Worm (Caenorhabditis elegans): ENCODE measurements around the gene srz-20.

Gene srz-20

DNA sequence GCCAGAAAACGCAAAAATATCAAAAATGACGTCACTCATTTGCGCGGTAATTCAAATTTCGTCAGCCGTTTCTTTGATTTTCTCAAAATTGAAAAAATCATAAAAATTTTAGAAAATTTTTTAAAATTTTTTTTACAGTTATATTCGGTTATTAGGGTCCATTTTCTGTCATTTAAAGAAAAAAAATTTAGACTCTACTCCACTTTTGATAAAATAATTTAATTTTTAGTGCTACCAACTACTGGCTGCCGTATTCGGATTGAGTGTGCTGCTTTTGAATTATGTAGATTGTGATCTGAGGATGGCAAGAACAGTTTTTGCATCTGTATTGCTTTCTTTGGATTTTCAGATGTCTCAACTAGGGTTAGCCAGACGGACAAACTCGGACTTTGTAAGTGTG lies 47.2 kb downstream of the srz-20 start, which contains the start of gene Y46C8AM.1:
Gene Y46C8AM.1, plus strand, starts transcription at position 301 of the 400 bp plus-strand sequence.
- TF ChIP-seq drap-1 (GFP tag; optimal IDR thresholded peaks at IDR 0.05) (no peak), blmp-1 (tag; optimal IDR thresholded peaks at IDR 0.05) (no peak), nhr-237 (tag; optimal IDR thresholded peaks at IDR 0.05) (no peak), lsy-2 (tag; optimal IDR thresholded peaks at IDR 0.05) (no peak)

DNA sequence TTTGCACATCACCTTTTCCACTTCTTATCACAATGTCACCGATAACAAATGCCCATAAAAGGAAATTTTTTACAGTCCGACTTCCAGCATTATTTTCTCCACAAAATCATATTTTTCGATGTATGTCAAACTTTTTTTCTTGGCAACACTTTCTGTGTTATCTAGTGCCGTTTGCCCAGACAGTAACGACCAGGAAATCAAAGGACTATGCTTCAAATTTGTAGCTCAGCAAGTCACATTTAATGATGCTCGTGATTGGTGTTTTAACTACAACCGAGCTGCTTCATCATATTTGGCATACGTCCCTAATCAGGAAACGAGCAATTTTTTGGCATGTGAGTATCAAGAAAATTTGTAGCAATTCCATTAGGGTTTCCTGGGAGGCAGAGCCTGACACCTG lies 48.1 kb downstream of the srz-20 start:
- no peak for TF ChIP-seq zip-8 (tag; optimal IDR thresholded peaks at IDR 0.05)
- TF ChIP-seq snpc-4 (tag; optimal IDR thresholded peaks at IDR 0.05) = no peak
- no peak for TF ChIP-seq tbx-8 (GFP tag; optimal IDR thresholded peaks at IDR 0.05)
- TF ChIP-seq mls-2 (tag; optimal IDR thresholded peaks at IDR 0.05) = no peak
- TF ChIP-seq M03D4.4 (tag; optimal IDR thresholded peaks at IDR 0.05) = no peak
- no peak for TF ChIP-seq bed-3 (GFP tag; optimal IDR thresholded peaks at IDR 0.05)
- TF ChIP-seq ceh-43 (GFP tag; optimal IDR thresholded peaks at IDR 0.05) = no peak
- TF ChIP-seq lin-13 (tag; optimal IDR thresholded peaks at IDR 0.05) = no peak

DNA sequence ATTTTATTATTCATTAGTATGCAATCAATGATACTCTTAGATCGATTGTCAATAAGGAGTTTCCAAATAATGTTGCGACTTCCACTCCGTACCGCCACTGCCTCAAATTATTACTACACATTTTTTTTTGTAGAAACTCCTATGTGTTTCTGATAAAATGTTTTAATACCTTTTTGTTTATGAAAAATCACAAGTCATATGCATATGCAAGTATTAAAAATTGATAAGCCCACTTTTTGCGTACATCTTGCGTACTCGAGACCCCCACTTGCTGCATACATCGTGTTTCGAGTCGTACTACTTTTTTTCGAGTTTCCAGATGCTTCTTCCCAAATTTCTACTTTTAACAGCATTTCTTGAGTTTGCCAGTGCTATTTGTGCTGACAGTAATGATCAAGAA lies 49.6 kb downstream of the srz-20 start, which contains the start of gene clec-76:
Gene clec-76, plus strand, starts transcription at position 234 of the 400 bp plus-strand sequence.
- TF ChIP-seq elt-1 (tag; optimal IDR thresholded peaks at IDR 0.05; ENCODE audit: borderline replicate concordance, insufficient read depth) (no peak), snpc-4 (tag; optimal IDR thresholded peaks at IDR 0.05) (no peak), ceh-39 (tag; optimal IDR thresholded peaks at IDR 0.05) (no peak), ham-2 (GFP tag; optimal IDR thresholded peaks at IDR 0.05) (no peak), ceh-43 (GFP tag; optimal IDR thresholded peaks at IDR 0.05) (no peak), ceh-83 (GFP tag; optimal IDR thresholded peaks at IDR 0.05) (no peak)

Measured in whole organism, mixed stage, embryonic.